Fruit fly (Drosophila melanogaster) whole organism, embryonic: ENCODE measurements around the gene CG17121.

Experiments used
- Bdp1 ChIP-seq: fragments of 200-800 bp; sonication (Bioruptor generic); optimal IDR thresholded peaks from 3 replicates; lab custom pipeline; 2016; ENCODE audit warnings: missing biosample characterization, missing genetic modification characterization
- CG10543 ChIP-seq: fragments of 200-800 bp; sonication (Bioruptor generic); optimal IDR thresholded peaks from 3 replicates; lab custom pipeline; 2017; ENCODE audit warnings: missing biosample characterization, mild to moderate bottlenecking, missing genetic modification characterization, moderate library complexity
- CG11695 ChIP-seq: fragments of 200-800 bp; sonication (Bioruptor generic); IDR thresholded peaks from 3 replicates; pipeline ENCODE4 v1.3.6; 2022; ENCODE audit warnings: missing biosample characterization, missing genetic modification characterization
- CG17912 ChIP-seq: fragments of 200-800 bp; sonication (Bioruptor generic); optimal IDR thresholded peaks from 2 replicates; lab custom pipeline; 2018; ENCODE audit warnings: missing biosample characterization, mild to moderate bottlenecking, missing genetic modification characterization
- CTCF ChIP-seq: fragments of 200-800 bp; sonication (Bioruptor generic); optimal IDR thresholded peaks from 2 replicates; lab custom pipeline; 2017; ENCODE audit warnings: missing biosample characterization, mild to moderate bottlenecking, missing genetic modification characterization, moderate library complexity
- croc ChIP-seq: fragments of 200-800 bp; sonication (Bioruptor generic); conservative IDR thresholded peaks from 3 replicates; pipeline ENCODE4 v1.3.6; 2022; ENCODE audit warnings: missing biosample characterization, missing genetic modification characterization
- gro ChIP-seq: fragments of 200-800 bp; sonication (Bioruptor generic); optimal IDR thresholded peaks from 2 replicates; lab custom pipeline; 2016; ENCODE audit warnings: missing biosample characterization, missing genetic modification characterization
- pnt ChIP-seq: fragments of 200-800 bp; sonication (Bioruptor generic); optimal IDR thresholded peaks from 3 replicates; lab custom pipeline; 2016; ENCODE audit warnings: missing biosample characterization, missing genetic modification characterization
- sima ChIP-seq: fragments of 200-800 bp; sonication (Bioruptor generic); optimal IDR thresholded peaks from 2 replicates; lab custom pipeline; 2016; ENCODE audit warnings: missing biosample characterization, missing genetic modification characterization
- sug ChIP-seq: fragments of 200-800 bp; optimal IDR thresholded peaks from 2 replicates; lab custom pipeline; 2019; ENCODE audit warnings: missing biosample characterization, mild to moderate bottlenecking, missing genetic modification characterization, moderate library complexity
- tin ChIP-seq: fragments of 200-800 bp; sonication (Bioruptor generic); optimal IDR thresholded peaks from 3 replicates; lab custom pipeline; 2016; ENCODE audit warnings: missing biosample characterization, missing genetic modification characterization
- zen ChIP-seq: fragments of 200-800 bp; sonication (Bioruptor generic); optimal IDR thresholded peaks from 3 replicates; lab custom pipeline; 2018; ENCODE audit warnings: missing biosample characterization, mild to moderate bottlenecking, missing genetic modification characterization, moderate library complexity

dm6 chr3R:23028506-23028905 is 19.5 kb downstream of the CG17121 start:
- TF ChIP-seq CG17912 (no peak), pnt (GFP tag; lab: Kevin White, UChicago) (no peak), CG11695 (GFP tag; lab: Robert Waterston, UW) (peak; percentile 39; the same call in 1 of the 3 replicates), zen (tag; lab: Kevin White, UChicago) (no peak), croc (GFP tag; lab: Robert Waterston, UW) (no peak), CG10543 (GFP tag; lab: Kevin White, UChicago) (peak; percentile 53), sima (GFP tag; lab: Kevin White, UChicago) (no peak), tin (GFP tag; lab: Kevin White, UChicago) (peak; percentile 42), CTCF (GFP tag; lab: Kevin White, UChicago) (no peak), sug (tag; lab: Kevin White, UChicago) (no peak), Bdp1 (GFP tag; lab: Kevin White, UChicago) (peak; percentile 24), gro (GFP tag; lab: Kevin White, UChicago) (no peak)
